Worm (Caenorhabditis elegans) whole organism, L4/young adult: ENCODE data around the gene nas-23.

Source experiments
- W03F9.2 ChIP-seq: fragments of 150-350 bp; optimal IDR thresholded peaks from 2 replicates; lab custom pipeline; 2014; ENCODE audit warnings: missing biosample characterization, missing genetic modification characterization
- dao-5 ChIP-seq: sonication (generic microtip); optimal IDR thresholded peaks from 2 replicates; lab custom pipeline; 2016; ENCODE audit warnings: missing genotype, missing genetic modification characterization, moderate library complexity, missing compliant biosample characterization
- him-1 ChIP-seq: sonication (generic microtip); optimal IDR thresholded peaks from 2 replicates; lab custom pipeline; 2016; ENCODE audit warnings: missing genotype, missing genetic modification reagents, missing genetic modification characterization, missing compliant biosample characterization

ce11 chrII:7519221-7519620, 25.7 kb upstream of the nas-23 start, which contains the start of gene glb-9:
- no peak for TF ChIP-seq him-1 (tag; lab: Kevin White, UChicago)
- TF ChIP-seq W03F9.2 (tag; lab: Kevin White, UChicago), result no peak
- no peak for TF ChIP-seq dao-5 (tag; lab: Kevin White, UChicago)
